Fruit fly (Drosophila melanogaster) whole organism, embryonic: ENCODE results near the gene PH4alphaNE2.

ENCODE experiments used
- ATbp ChIP-seq: fragments of 200-800 bp; sonication (Bioruptor generic); optimal IDR thresholded peaks from 2 replicates; lab custom pipeline; 2017; ENCODE audit warnings: missing biosample characterization, mild to moderate bottlenecking, missing genetic modification characterization, missing genetic modification reagents
- Aef1 ChIP-seq: fragments of 200-800 bp; sonication (Bioruptor generic); IDR thresholded peaks from 3 replicates; pipeline ENCODE4 v1.3.6; 2022; ENCODE audit warnings: missing biosample characterization, missing genetic modification characterization
- Atf-2 ChIP-seq: fragments of 200-800 bp; sonication (Bioruptor generic); optimal IDR thresholded peaks from 2 replicates; lab custom pipeline; 2016; ENCODE audit warnings: missing biosample characterization, missing genetic modification characterization
- BEAF-32 ChIP-seq: fragments of 200-800 bp; sonication (Bioruptor generic); optimal IDR thresholded peaks from 3 replicates; lab custom pipeline; 2017; ENCODE audit warnings: missing biosample characterization, missing genetic modification characterization, mild to moderate bottlenecking, moderate library complexity, missing genetic modification reagents
- Bteb2 ChIP-seq: fragments of 200-800 bp; sonication (Bioruptor generic); optimal IDR thresholded peaks from 2 replicates; lab custom pipeline; 2016; ENCODE audit warnings: missing biosample characterization, missing genetic modification characterization
- CG10321 ChIP-seq: fragments of 200-800 bp; sonication (Bioruptor generic); IDR thresholded peaks from 2 replicates; pipeline ENCODE4 v1.3.6; 2022; ENCODE audit warnings: missing biosample characterization, missing genetic modification characterization
- CG10462 ChIP-seq: fragments of 200-800 bp; sonication (Bioruptor generic); optimal IDR thresholded peaks from 2 replicates; lab custom pipeline; 2016; ENCODE audit warnings: missing biosample characterization, missing genetic modification characterization
- CG11247 ChIP-seq: fragments of 200-800 bp; sonication (Bioruptor generic); IDR thresholded peaks from 2 replicates; pipeline ENCODE4 v1.3.6; 2022; ENCODE audit warnings: missing biosample characterization, missing genetic modification characterization
- CG11696 ChIP-seq: fragments of 200-800 bp; sonication (Bioruptor generic); IDR thresholded peaks from 2 replicates; pipeline ENCODE4 v1.3.6; 2022; ENCODE audit warnings: missing biosample characterization, missing genetic modification characterization
- CG12071 ChIP-seq: fragments of 200-800 bp; sonication (Bioruptor generic); optimal IDR thresholded peaks from 3 replicates; lab custom pipeline; 2018; ENCODE audit warnings: missing biosample characterization, mild to moderate bottlenecking, missing genetic modification characterization
- CG12104 ChIP-seq: fragments of 200-800 bp; sonication (Bioruptor generic); optimal IDR thresholded peaks from 3 replicates; lab custom pipeline; 2016; ENCODE audit warnings: missing biosample characterization, missing genetic modification characterization
- CG12744 ChIP-seq: fragments of 200-800 bp; sonication (Bioruptor generic); optimal IDR thresholded peaks from 2 replicates; lab custom pipeline; 2016; ENCODE audit warnings: missing biosample characterization, missing genetic modification characterization
- CG13424 ChIP-seq: fragments of 200-800 bp; sonication (Bioruptor generic); optimal IDR thresholded peaks from 2 replicates; lab custom pipeline; 2019; ENCODE audit warnings: missing biosample characterization, mild to moderate bottlenecking, missing genetic modification characterization, moderate library complexity
- CG14050 ChIP-seq: fragments of 200-800 bp; sonication (Bioruptor generic); IDR thresholded peaks from 3 replicates; pipeline ENCODE4 v1.3.6; 2022; ENCODE audit warnings: missing biosample characterization, missing genetic modification characterization
- CG1602 ChIP-seq: fragments of 200-800 bp; sonication (Bioruptor generic); optimal IDR thresholded peaks from 3 replicates; lab custom pipeline; 2016; ENCODE audit warnings: missing biosample characterization, missing genetic modification characterization
- CG17802 ChIP-seq: fragments of 200-800 bp; sonication (Bioruptor generic); optimal IDR thresholded peaks from 2 replicates; lab custom pipeline; 2018; ENCODE audit warnings: missing biosample characterization, mild to moderate bottlenecking, missing genetic modification characterization, moderate library complexity
- CG31365 ChIP-seq: fragments of 200-800 bp; sonication (Bioruptor generic); optimal IDR thresholded peaks from 2 replicates; lab custom pipeline; 2018; ENCODE audit warnings: missing biosample characterization, mild to moderate bottlenecking, missing genetic modification characterization
- CG3281 ChIP-seq: fragments of 200-800 bp; sonication (Bioruptor generic); optimal IDR thresholded peaks from 3 replicates; lab custom pipeline; 2017; ENCODE audit warnings: missing biosample characterization, mild to moderate bottlenecking, missing genetic modification characterization
- CG3407 ChIP-seq: fragments of 200-800 bp; sonication (Bioruptor generic); optimal IDR thresholded peaks from 2 replicates; lab custom pipeline; 2018; ENCODE audit warnings: missing biosample characterization, mild to moderate bottlenecking, missing genetic modification characterization
- CG3847 ChIP-seq: fragments of 200-800 bp; sonication (Bioruptor generic); IDR thresholded peaks from 2 replicates; pipeline ENCODE4 v1.3.6; 2022; ENCODE audit warnings: missing biosample characterization, missing genetic modification characterization
- CG8924 ChIP-seq: fragments of 200-800 bp; optimal IDR thresholded peaks from 3 replicates; lab custom pipeline; 2019; ENCODE audit warnings: missing biosample characterization, mild to moderate bottlenecking, missing genetic modification characterization, moderate library complexity
- CG9437 ChIP-seq: fragments of 200-800 bp; sonication (Bioruptor generic); optimal IDR thresholded peaks from 2 replicates; lab custom pipeline; 2018; ENCODE audit warnings: missing biosample characterization, mild to moderate bottlenecking, missing genetic modification characterization
- CG9817 ChIP-seq: fragments of 200-800 bp; sonication (Bioruptor generic); optimal IDR thresholded peaks from 2 replicates; lab custom pipeline; 2018; ENCODE audit warnings: missing biosample characterization, mild to moderate bottlenecking, missing genetic modification characterization, moderate library complexity
- CoRest ChIP-seq: fragments of 200-800 bp; sonication (Bioruptor generic); optimal IDR thresholded peaks from 3 replicates; lab custom pipeline; 2018; ENCODE audit warnings: missing biosample characterization, mild to moderate bottlenecking, missing genetic modification characterization, moderate library complexity
- D19B ChIP-seq: fragments of 200-800 bp; sonication (Bioruptor generic); optimal IDR thresholded peaks from 2 replicates; lab custom pipeline; 2017; ENCODE audit warnings: missing biosample characterization, mild to moderate bottlenecking, missing genetic modification characterization
- ERR ChIP-seq: fragments of 200-800 bp; sonication (Bioruptor generic); optimal IDR thresholded peaks from 2 replicates; lab custom pipeline; 2016; ENCODE audit warnings: missing biosample characterization, missing genetic modification characterization
- H2.0 ChIP-seq: fragments of 200-800 bp; sonication (Bioruptor generic); IDR thresholded peaks from 2 replicates; pipeline ENCODE4 v1.3.6; 2022; ENCODE audit warnings: missing biosample characterization, missing genetic modification characterization
- HHEX ChIP-seq: fragments of 200-800 bp; sonication (Bioruptor generic); optimal IDR thresholded peaks from 3 replicates; lab custom pipeline; 2017; ENCODE audit warnings: missing biosample characterization, mild to moderate bottlenecking, missing genetic modification characterization, missing genetic modification reagents
- Hr39 ChIP-seq: fragments of >200 bp; optimal IDR thresholded peaks from 2 replicates; lab custom pipeline; 2017
- NC2α ChIP-seq: fragments of 200-800 bp; sonication (Bioruptor generic); optimal IDR thresholded peaks from 2 replicates; lab custom pipeline; 2016; ENCODE audit warnings: missing biosample characterization, missing genetic modification characterization
- Nf-YB ChIP-seq: fragments of 200-800 bp; sonication (Bioruptor generic); optimal IDR thresholded peaks from 3 replicates; lab custom pipeline; 2019; ENCODE audit warnings: missing biosample characterization, mild to moderate bottlenecking, missing genetic modification characterization, moderate library complexity
- Oli ChIP-seq: fragments of 200-800 bp; sonication (Bioruptor generic); optimal IDR thresholded peaks from 2 replicates; lab custom pipeline; 2018; ENCODE audit warnings: missing biosample characterization, mild to moderate bottlenecking, missing genetic modification characterization, moderate library complexity
- Opbp ChIP-seq: fragments of 200-800 bp; sonication (Bioruptor generic); IDR thresholded peaks from 3 replicates; pipeline ENCODE4 v1.3.6; 2022; ENCODE audit warnings: missing biosample characterization, missing genetic modification characterization; ENCODE audit not compliant: partially characterized antibody
- YL-1 ChIP-seq: fragments of 200-800 bp; sonication (Bioruptor generic); optimal IDR thresholded peaks from 3 replicates; lab custom pipeline; 2017; ENCODE audit warnings: missing biosample characterization, mild to moderate bottlenecking, missing genetic modification characterization
- aop ChIP-seq: fragments of 200-800 bp; sonication (Bioruptor generic); IDR thresholded peaks from 2 replicates; pipeline ENCODE4 v1.3.6; 2022; ENCODE audit warnings: missing biosample characterization, missing genetic modification characterization
- ap ChIP-seq: fragments of 200-800 bp; sonication (Bioruptor generic); IDR thresholded peaks from 2 replicates; pipeline ENCODE4 v1.3.6; 2022; ENCODE audit warnings: missing biosample characterization, missing genetic modification characterization
- bowl ChIP-seq: fragments of 200-800 bp; sonication (Bioruptor generic); IDR thresholded peaks from 2 replicates; pipeline ENCODE4 v1.3.6; 2022; ENCODE audit warnings: missing biosample characterization, missing genetic modification characterization
- cato ChIP-seq: fragments of 200-800 bp; sonication (Bioruptor generic); optimal IDR thresholded peaks from 2 replicates; lab custom pipeline; 2016; ENCODE audit warnings: missing biosample characterization, missing genetic modification characterization, borderline replicate concordance
- chn ChIP-seq: fragments of 200-800 bp; sonication (Bioruptor generic); optimal IDR thresholded peaks from 2 replicates; lab custom pipeline; 2016; ENCODE audit warnings: missing biosample characterization, missing genetic modification characterization
- dan ChIP-seq: fragments of 200-800 bp; sonication (Bioruptor generic); IDR thresholded peaks from 2 replicates; pipeline ENCODE4 v1.3.6; 2022; ENCODE audit warnings: missing biosample characterization, missing genetic modification characterization
- dysf ChIP-seq: fragments of 200-800 bp; sonication (Bioruptor generic); IDR thresholded peaks from 3 replicates; pipeline ENCODE4 v1.3.6; 2022; ENCODE audit warnings: missing biosample characterization, missing genetic modification characterization
- en ChIP-seq: fragments of 200-800 bp; sonication (Bioruptor generic); optimal IDR thresholded peaks from 2 replicates; lab custom pipeline; 2016; ENCODE audit warnings: missing biosample characterization, missing genetic modification characterization
- fru ChIP-seq: fragments of >200 bp; optimal IDR thresholded peaks from 2 replicates; lab custom pipeline; 2017
- grn ChIP-seq: fragments of 200-800 bp; sonication (Bioruptor generic); optimal IDR thresholded peaks from 3 replicates; lab custom pipeline; 2017; ENCODE audit warnings: missing biosample characterization, missing genetic modification characterization
- gsb ChIP-seq: fragments of 200-800 bp; sonication (Bioruptor generic); IDR thresholded peaks from 2 replicates; pipeline ENCODE4 v1.3.6; 2022; ENCODE audit warnings: missing biosample characterization, missing genetic modification characterization
- ind ChIP-seq: fragments of 200-800 bp; sonication (Bioruptor generic); optimal IDR thresholded peaks from 3 replicates; lab custom pipeline; 2016; ENCODE audit warnings: missing biosample characterization, missing genetic modification characterization
- knrl ChIP-seq: fragments of 200-800 bp; sonication (Bioruptor generic); IDR thresholded peaks from 3 replicates; pipeline ENCODE4 v1.3.6; 2022; ENCODE audit warnings: missing biosample characterization, missing genetic modification characterization; ENCODE audit not compliant: partially characterized antibody
- nau ChIP-seq: fragments of 200-800 bp; sonication (Bioruptor generic); optimal IDR thresholded peaks from 3 replicates; lab custom pipeline; 2017; ENCODE audit warnings: missing biosample characterization, mild to moderate bottlenecking, missing genetic modification characterization, missing genetic modification reagents
- peb ChIP-seq: fragments of 200-800 bp; sonication (Bioruptor generic); IDR thresholded peaks from 2 replicates; pipeline ENCODE4 v1.3.6; 2022; ENCODE audit warnings: missing biosample characterization, missing genetic modification characterization
- sens-2 ChIP-seq: fragments of 200-800 bp; sonication (Bioruptor generic); IDR thresholded peaks from 2 replicates; pipeline ENCODE4 v1.3.6; 2022; ENCODE audit warnings: missing biosample characterization, missing genetic modification characterization
- slbo ChIP-seq: fragments of 200-800 bp; sonication (Bioruptor generic); IDR thresholded peaks from 2 replicates; pipeline ENCODE4 v1.3.6; 2022; ENCODE audit warnings: missing biosample characterization, missing genetic modification characterization
- sob ChIP-seq: fragments of 200-800 bp; sonication (Bioruptor generic); IDR thresholded peaks from 2 replicates; pipeline ENCODE4 v1.3.6; 2022; ENCODE audit warnings: missing biosample characterization, missing genetic modification characterization
- sug ChIP-seq: fragments of 200-800 bp; optimal IDR thresholded peaks from 2 replicates; lab custom pipeline; 2019; ENCODE audit warnings: missing biosample characterization, mild to moderate bottlenecking, missing genetic modification characterization, moderate library complexity

Gene PH4alphaNE2

DNA sequence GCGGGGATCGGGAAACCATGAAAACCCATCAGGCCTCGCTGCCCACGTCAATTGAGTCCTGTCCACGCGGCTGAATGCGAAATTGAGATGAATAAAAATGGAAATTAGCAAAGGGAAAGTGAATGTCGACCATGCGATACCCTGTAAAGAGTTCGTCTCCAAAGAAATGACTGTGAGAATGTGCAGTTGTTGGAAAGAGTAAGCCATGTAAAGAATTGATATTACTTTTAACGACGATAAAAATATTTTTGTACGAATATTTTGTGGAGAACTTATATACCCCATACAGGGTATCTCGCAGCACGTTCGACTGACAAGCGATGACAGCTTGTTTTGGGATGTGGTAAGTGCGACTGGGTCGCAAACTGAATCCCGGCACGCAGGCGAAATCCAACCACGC lies 10.8 kb downstream of the PH4alphaNE2 start (continued):
- TF ChIP-seq CG13424 (tag; lab: Kevin White, UChicago) (no peak), BEAF-32 (GFP tag; lab: Kevin White, UChicago) (no peak), CG11696 (GFP tag; lab: Robert Waterston, UW) (0 out of 2 replicates have a peak, but pooled peaks have one; percentile 26), sob (GFP tag; lab: Robert Waterston, UW) (peak; percentile 65; the same call in 1 of the 2 replicates), dan (GFP tag; lab: Robert Waterston, UW) (no peak), CG9437 (no peak), chn (peak; percentile 18), Oli (tag; lab: Kevin White, UChicago) (peak; percentile 30), cato (GFP tag; lab: Kevin White, UChicago) (no peak), Aef1 (no peak), peb (GFP tag; lab: Robert Waterston, UW) (no peak), grn (GFP tag; lab: Kevin White, UChicago) (no peak), NC2α (no peak), CG12744 (GFP tag; lab: Kevin White, UChicago) (no peak), CG10462 (GFP tag; lab: Kevin White, UChicago) (no peak), Bteb2 (GFP tag; lab: Kevin White, UChicago) (peak; percentile 10), Atf-2 (GFP tag; lab: Kevin White, UChicago) (no peak), slbo (GFP tag; lab: Robert Waterston, UW) (peak; percentile 44; the same call in 1 of the 2 replicates), en (GFP tag; lab: Kevin White, UChicago) (no peak), CG8924 (tag; lab: Kevin White, UChicago) (no peak), CG14050 (GFP tag; lab: Robert Waterston, UW) (no peak), CG3281 (GFP tag; lab: Kevin White, UChicago) (no peak), aop (GFP tag; lab: Robert Waterston, UW) (no peak), ap (GFP tag; lab: Robert Waterston, UW) (no peak), fru (no peak), dysf (GFP tag; lab: Robert Waterston, UW) (peak; percentile 57; the same call in 2 of the 3 replicates), CG17802 (tag; lab: Kevin White, UChicago) (no peak), CG10321 (no peak), gsb (GFP tag; lab: Robert Waterston, UW) (no peak), CG1602 (GFP tag; lab: Kevin White, UChicago) (no peak), bowl (GFP tag; lab: Robert Waterston, UW) (no peak), ind (GFP tag; lab: Kevin White, UChicago) (peak; percentile 3), Opbp (no peak), ATbp (GFP tag; lab: Kevin White, UChicago) (no peak), CG11247 (no peak), CG3407 (GFP tag; lab: Kevin White, UChicago) (no peak), sens-2 (GFP tag; lab: Robert Waterston, UW) (no peak), sug (tag; lab: Kevin White, UChicago) (no peak), HHEX (peak; percentile 10), Nf-YB (GFP tag; lab: Kevin White, UChicago) (no peak), knrl (GFP tag; lab: Robert Waterston, UW) (no peak), Hr39 (no peak), CG31365 (no peak), ERR (no peak), H2.0 (no peak), CG9817 (tag; lab: Kevin White, UChicago) (peak; percentile 9), CG12104 (GFP tag; lab: Kevin White, UChicago) (no peak), nau (GFP tag; lab: Kevin White, UChicago) (no peak), CG12071 (no peak), D19B (peak; percentile 65), CoRest (tag; lab: Kevin White, UChicago) (no peak), YL-1 (GFP tag; lab: Kevin White, UChicago) (no peak), CG3847 (GFP tag; lab: Robert Waterston, UW) (no peak)
